Worm (Caenorhabditis elegans) whole organism, L3 larva: ENCODE measurements around the gene T12A2.3.
A peak's percentile ranks its signal among the peaks of the same experiment; 100 is the strongest.

ENCODE experiments used
- R02D3.7 ChIP-seq: fragments of 150-350 bp; optimal IDR thresholded peaks from 2 replicates; lab custom pipeline; 2014; ENCODE audit warnings: missing biosample characterization, missing genetic modification characterization
- aly-2 ChIP-seq: fragments of 150-350 bp; optimal IDR thresholded peaks from 2 replicates; lab custom pipeline; 2014; ENCODE audit warnings: missing biosample characterization, missing genetic modification characterization
- ama-1 ChIP-seq: fragments of 150-350 bp; optimal IDR thresholded peaks from 2 replicates; lab custom pipeline; 2018
- ceh-16 ChIP-seq: sonication (generic microtip); optimal IDR thresholded peaks from 2 replicates; lab custom pipeline; 2017; ENCODE audit warnings: missing biosample characterization, missing genetic modification characterization
- ceh-28 ChIP-seq: fragments of 150-350 bp; optimal IDR thresholded peaks from 2 replicates; lab custom pipeline; 2014; ENCODE audit warnings: missing biosample characterization, missing genetic modification reagents, missing genetic modification characterization
- ceh-9 ChIP-seq: sonication (generic microtip); optimal IDR thresholded peaks from 2 replicates; lab custom pipeline; 2018; ENCODE audit warnings: missing biosample characterization, missing genetic modification characterization
- daf-12 ChIP-seq: fragments of 150-350 bp; optimal IDR thresholded peaks from 2 replicates; lab custom pipeline; 2014; ENCODE audit warnings: missing biosample characterization, missing genetic modification reagents, missing genetic modification characterization
- egl-5 ChIP-seq: fragments of 150-350 bp; optimal IDR thresholded peaks from 2 replicates; lab custom pipeline; 2017; ENCODE audit warnings: missing biosample characterization, missing genetic modification reagents, missing genetic modification characterization, inconsistent platforms
- elt-1 ChIP-seq: fragments of 150-350 bp; optimal IDR thresholded peaks from 2 replicates; lab custom pipeline; 2014; ENCODE audit warnings: missing biosample characterization, missing genetic modification characterization
- elt-2 ChIP-seq: sonication (generic microtip); optimal IDR thresholded peaks from 2 replicates; lab custom pipeline; 2016; ENCODE audit warnings: missing genetic modification reagents, mild to moderate bottlenecking, missing genetic modification characterization, missing compliant biosample characterization
- elt-3 ChIP-seq, 3 experiments: fragments of 150-350 bp in 1 of 3; sonication (generic microtip) in 2 of 3; optimal IDR thresholded peaks; 2 replicates in 2 of 3; 4 replicates in 1 of 3; lab custom pipeline; 2014 to 2017; ENCODE audit warnings: missing biosample characterization in 3 of 3, missing genetic modification characterization in 3 of 3
- eor-1 ChIP-seq, 2 experiments: fragments of 150-350 bp; optimal IDR thresholded peaks; 2 replicates each; lab custom pipeline; 2014 to 2018; ENCODE audit warnings: missing biosample characterization in 2 of 2, missing genetic modification characterization in 2 of 2
- fkh-10 ChIP-seq: sonication (generic microtip); optimal IDR thresholded peaks from 2 replicates; lab custom pipeline; 2017; ENCODE audit warnings: missing biosample characterization, missing genetic modification reagents, missing genetic modification characterization
- fkh-2 ChIP-seq: fragments of 150-350 bp; optimal IDR thresholded peaks from 2 replicates; lab custom pipeline; 2014; ENCODE audit warnings: missing biosample characterization, missing genetic modification reagents, missing genetic modification characterization
- fos-1 ChIP-seq: fragments of 150-350 bp; optimal IDR thresholded peaks from 2 replicates; lab custom pipeline; 2014; ENCODE audit warnings: missing biosample characterization, missing genetic modification characterization
- hmg-11 ChIP-seq: sonication (generic microtip); optimal IDR thresholded peaks from 2 replicates; lab custom pipeline; 2016; ENCODE audit warnings: missing genetic modification characterization, missing compliant biosample characterization
- jun-1 ChIP-seq: fragments of 150-350 bp; optimal IDR thresholded peaks from 2 replicates; lab custom pipeline; 2014; ENCODE audit warnings: missing biosample characterization, missing genetic modification reagents, missing genetic modification characterization
- lin-15B ChIP-seq: fragments of 150-350 bp; optimal IDR thresholded peaks from 2 replicates; lab custom pipeline; 2014; ENCODE audit warnings: missing biosample characterization, missing genetic modification characterization
- lin-39 ChIP-seq: fragments of 150-350 bp; optimal IDR thresholded peaks from 2 replicates; lab custom pipeline; 2018; ENCODE audit warnings: missing biosample characterization, missing genetic modification reagents, missing genetic modification characterization
- lsy-12 ChIP-seq: sonication (generic microtip); optimal IDR thresholded peaks from 2 replicates; lab custom pipeline; 2016; ENCODE audit warnings: mild to moderate bottlenecking, missing genetic modification characterization, missing compliant biosample characterization
- mdl-1 ChIP-seq: fragments of 150-350 bp; optimal IDR thresholded peaks from 2 replicates; lab custom pipeline; 2014; ENCODE audit warnings: missing biosample characterization, missing genetic modification characterization
- mml-1 ChIP-seq: fragments of 150-350 bp; sonication (generic microtip); optimal IDR thresholded peaks from 3 replicates; lab custom pipeline; 2014; ENCODE audit warnings: missing biosample characterization, missing genetic modification characterization
- nfya-1 ChIP-seq: sonication (generic microtip); optimal IDR thresholded peaks from 2 replicates; lab custom pipeline; 2017; ENCODE audit warnings: missing genetic modification characterization, mild to moderate bottlenecking, missing compliant biosample characterization, antibody characterized with exemption, moderate library complexity; ENCODE audit not compliant: insufficient read depth
- nhr-11 ChIP-seq: fragments of 150-350 bp; optimal IDR thresholded peaks from 2 replicates; lab custom pipeline; 2014; ENCODE audit warnings: missing biosample characterization, missing genetic modification characterization
- nhr-12 ChIP-seq: fragments of 150-350 bp; optimal IDR thresholded peaks from 2 replicates; lab custom pipeline; 2014; ENCODE audit warnings: missing biosample characterization, missing genetic modification characterization
- nhr-23 ChIP-seq: fragments of 150-350 bp; optimal IDR thresholded peaks from 2 replicates; lab custom pipeline; 2014; ENCODE audit warnings: missing biosample characterization, missing genetic modification reagents, missing genetic modification characterization
- nhr-237 ChIP-seq: fragments of 150-350 bp; optimal IDR thresholded peaks from 2 replicates; lab custom pipeline; 2014; ENCODE audit warnings: missing biosample characterization, missing genetic modification characterization
- nhr-25 ChIP-seq: sonication (generic microtip); optimal IDR thresholded peaks from 2 replicates; lab custom pipeline; 2017; ENCODE audit warnings: missing biosample characterization, missing genetic modification characterization
- nhr-43 ChIP-seq: sonication (generic microtip); optimal IDR thresholded peaks from 2 replicates; lab custom pipeline; 2016; ENCODE audit warnings: mild to moderate bottlenecking, missing genetic modification characterization, missing compliant biosample characterization; ENCODE audit not compliant: poor library complexity, severe bottlenecking
- nhr-76 ChIP-seq: fragments of 150-350 bp; sonication (generic microtip); optimal IDR thresholded peaks from 5 replicates; lab custom pipeline; 2014; ENCODE audit warnings: missing biosample characterization, missing genetic modification characterization
- pha-4 ChIP-seq: fragments of 150-350 bp; optimal IDR thresholded peaks from 2 replicates; lab custom pipeline; 2014; ENCODE audit warnings: missing biosample characterization, missing genetic modification reagents, missing genetic modification characterization
- pqm-1 ChIP-seq: fragments of 150-350 bp; optimal IDR thresholded peaks from 2 replicates; lab custom pipeline; 2017; ENCODE audit warnings: missing biosample characterization, missing genetic modification characterization, inconsistent platforms
- sea-2 ChIP-seq: fragments of 150-350 bp; sonication (generic microtip); optimal IDR thresholded peaks from 4 replicates; lab custom pipeline; 2014; ENCODE audit warnings: missing biosample characterization, missing genetic modification reagents, missing genetic modification characterization
- skn-1 ChIP-seq: fragments of 150-350 bp; optimal IDR thresholded peaks from 2 replicates; lab custom pipeline; 2014; ENCODE audit warnings: missing biosample characterization, missing genetic modification characterization
- snpc-4 ChIP-seq: fragments of 150-350 bp; optimal IDR thresholded peaks from 2 replicates; lab custom pipeline; 2014; ENCODE audit warnings: missing biosample characterization, missing genetic modification characterization
- tbx-2 ChIP-seq: sonication (generic microtip); optimal IDR thresholded peaks from 2 replicates; lab custom pipeline; 2016; ENCODE audit warnings: mild to moderate bottlenecking, missing genetic modification characterization, missing compliant biosample characterization
- unc-39 ChIP-seq: sonication (generic microtip); optimal IDR thresholded peaks from 4 replicates; lab custom pipeline; 2017; ENCODE audit warnings: missing biosample characterization, missing genetic modification characterization
- unc-62 ChIP-seq: fragments of 150-350 bp; sonication (generic microtip); optimal IDR thresholded peaks from 4 replicates; lab custom pipeline; 2014; ENCODE audit warnings: missing biosample characterization, missing genetic modification reagents, missing genetic modification characterization
- zag-1 ChIP-seq: fragments of 150-350 bp; optimal IDR thresholded peaks from 2 replicates; lab custom pipeline; 2014; ENCODE audit warnings: missing biosample characterization, missing genetic modification characterization
- ztf-4 ChIP-seq: fragments of 150-350 bp; optimal IDR thresholded peaks from 2 replicates; lab custom pipeline; 2014; ENCODE audit warnings: missing biosample characterization, missing genetic modification characterization

Gene T12A2.3

DNA sequence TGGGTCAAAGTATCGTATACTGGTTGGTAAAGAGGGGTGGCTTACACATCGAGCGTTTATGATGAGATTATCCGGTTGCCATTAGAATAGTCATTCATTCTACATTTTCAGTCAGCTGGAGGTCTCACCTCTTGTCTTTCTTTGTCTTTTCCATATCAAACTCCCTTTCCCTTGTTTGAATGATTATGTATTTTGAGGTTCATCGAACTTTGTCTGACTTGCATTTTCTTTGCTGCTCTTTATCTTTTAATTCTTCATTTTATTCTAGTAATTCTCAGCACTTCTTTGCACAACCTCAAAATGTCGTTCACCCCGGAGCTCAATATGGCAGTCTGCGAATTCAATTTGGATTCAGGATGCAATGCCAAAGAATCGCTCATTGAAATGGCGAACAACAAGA, at the start of gene T12A2.3:
Gene T12A2.3 (plus strand): TSS at position 301 of the 400 bp plus-strand sequence.
- no peak for TF ChIP-seq nhr-25 (tag; lab: Kevin White, UChicago)
- TF ChIP-seq, all 47 proteins: peak for 0

DNA sequence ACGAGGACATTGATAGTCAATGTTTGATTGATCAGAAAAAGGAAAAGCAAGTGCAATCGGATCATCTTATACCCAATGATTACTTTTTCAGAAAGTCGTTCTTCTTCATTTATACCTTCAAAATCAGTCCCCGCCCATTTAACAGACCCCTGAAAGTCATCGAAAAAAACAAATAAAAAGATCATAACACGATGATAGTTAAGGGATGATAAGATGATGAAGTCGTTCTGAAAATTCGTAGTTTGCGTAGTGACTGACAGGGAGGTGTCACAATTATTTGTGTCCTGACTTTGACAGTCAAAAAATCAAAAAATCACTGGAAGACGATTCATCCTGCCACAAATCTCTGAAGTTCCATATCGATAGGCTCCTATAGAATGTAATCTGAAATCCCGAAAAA, 46.1 kb upstream of the T12A2.3 start, which contains the start of gene ugt-66:
Gene ugt-66 (minus strand): TSS at position 101 of the 400 bp plus-strand sequence.
- no peak for TF ChIP-seq jun-1
- TF ChIP-seq mdl-1 (tag; lab: Kevin White, UChicago), result no peak
- TF ChIP-seq pqm-1 (tag; lab: Kevin White, UChicago), result no peak
- TF ChIP-seq snpc-4 (tag; lab: Kevin White, UChicago), result no peak
- no peak for TF ChIP-seq mml-1 (tag; lab: Kevin White, UChicago)
- TF ChIP-seq nhr-76 (tag; lab: Kevin White, UChicago), result no peak
- TF ChIP-seq ceh-9 (tag; lab: Kevin White, UChicago), result no peak
- TF ChIP-seq lin-39, result no peak

DNA sequence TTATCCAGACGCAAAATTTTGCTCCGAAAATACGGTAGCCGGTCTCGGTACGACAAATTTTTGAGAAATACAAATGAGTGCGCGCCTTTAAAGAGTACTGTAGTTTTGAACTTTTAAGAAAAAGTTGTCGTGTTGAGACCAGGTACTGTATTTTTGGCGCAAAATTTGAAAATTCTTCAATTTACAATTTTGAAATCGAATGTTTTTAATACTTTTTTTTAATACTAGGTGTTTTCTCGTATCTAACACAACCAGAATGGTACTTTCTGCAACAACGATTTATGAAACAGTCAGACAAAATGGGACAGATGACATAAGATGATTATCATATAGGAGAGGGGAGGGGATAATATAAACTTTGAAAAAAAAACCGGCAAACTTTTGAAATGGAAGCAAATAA, 44.9 kb upstream of the T12A2.3 start:
- TF ChIP-seq nhr-237 (no peak), zag-1 (tag; lab: Kevin White, UChicago) (no peak), lsy-12 (no peak), elt-3 (tag; optimal IDR thresholded peaks at IDR 0.05; lab: Kevin White, UChicago) (no peak), mdl-1 (tag; lab: Kevin White, UChicago) (no peak), snpc-4 (tag; lab: Kevin White, UChicago) (no peak), nhr-11 (tag; lab: Kevin White, UChicago) (no peak), elt-1 (no peak), unc-39 (tag; lab: Kevin White, UChicago) (no peak), skn-1 (tag; lab: Kevin White, UChicago) (no peak), fkh-10 (no peak), fkh-2 (tag; lab: Kevin White, UChicago) (no peak), ceh-28 (tag; lab: Kevin White, UChicago) (no peak), ztf-4 (tag; lab: Kevin White, UChicago) (no peak), ama-1 (lab: Kevin White, UChicago) (no peak), egl-5 (tag; lab: Kevin White, UChicago) (no peak), lin-15B (no peak), aly-2 (tag; lab: Kevin White, UChicago) (no peak)

DNA sequence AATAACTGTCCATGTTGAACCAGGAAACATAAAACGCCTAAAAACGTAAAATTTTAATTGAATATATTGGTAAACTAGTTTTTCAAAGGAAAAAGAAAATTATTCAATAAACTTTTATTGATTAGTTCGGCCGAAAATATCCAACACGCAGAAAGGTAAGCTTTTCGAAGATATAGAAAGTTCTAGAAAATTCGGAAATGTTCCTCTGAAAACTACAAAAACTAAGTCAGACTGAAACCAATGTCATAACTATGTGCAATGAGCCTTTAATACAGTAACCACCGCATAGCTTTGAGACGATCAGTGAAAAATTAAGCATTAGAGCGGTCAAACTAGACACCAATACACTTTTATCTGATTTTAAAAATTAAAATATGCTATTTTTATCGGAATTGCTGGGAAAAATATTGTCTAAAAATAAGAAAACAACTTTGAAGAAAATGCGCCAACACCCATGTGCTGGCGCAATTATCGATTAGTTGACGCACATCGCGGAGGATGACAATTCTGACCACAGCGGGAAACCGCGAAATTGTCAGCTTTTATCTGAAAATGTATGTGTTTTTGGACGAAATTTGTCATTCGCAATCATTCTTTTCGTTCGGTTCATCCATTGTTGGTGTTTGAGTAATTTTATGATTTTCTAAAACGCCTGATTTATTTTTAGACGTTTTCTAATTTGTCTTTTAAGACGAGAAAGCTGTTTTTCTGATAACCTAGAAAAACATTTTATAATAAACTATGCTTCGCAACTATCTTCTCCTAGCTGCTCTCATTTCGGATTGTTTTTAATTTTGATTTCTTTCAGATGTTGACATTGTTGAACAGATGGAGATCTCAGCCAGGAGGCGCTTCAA, 42.0 kb upstream of the T12A2.3 start, which contains the start of the genes C23G10.7 and rpn-2:
Gene C23G10.7 (minus strand): TSS at position 37 of the 857 bp plus-strand sequence.
Gene rpn-2 (plus strand): TSS at position 807 of the 857 bp plus-strand sequence.
- peak; percentile 30 for TF ChIP-seq jun-1
- no peak for TF ChIP-seq fos-1 (tag; lab: Kevin White, UChicago)
- TF ChIP-seq tbx-2 (tag; lab: Kevin White, UChicago), result no peak
- peak; percentile 56 for TF ChIP-seq hmg-11 (tag; lab: Kevin White, UChicago)
- TF ChIP-seq snpc-4 (tag; lab: Kevin White, UChicago), result no peak
- peak; percentile 69 for TF ChIP-seq nfya-1 (tag; lab: Kevin White, UChicago)
- TF ChIP-seq nhr-25 (tag; lab: Kevin White, UChicago), result peak; percentile 38
- peak; percentile 62 for TF ChIP-seq ceh-28 (tag; lab: Kevin White, UChicago)
- peak; percentile 25 for TF ChIP-seq lsy-12
- TF ChIP-seq elt-3 (tag; optimal IDR thresholded peaks at IDR 0.05; lab: Kevin White, UChicago), result no peak
- no peak for TF ChIP-seq nhr-12 (tag; lab: Kevin White, UChicago)
- TF ChIP-seq nhr-23 (tag; lab: Kevin White, UChicago), result peak; percentile 39
- peak; percentile 0 for TF ChIP-seq nhr-43 (tag; lab: Kevin White, UChicago)
- no peak for TF ChIP-seq ceh-16 (tag; lab: Kevin White, UChicago)
- TF ChIP-seq lin-15B, result peak; percentile 71
- peak; percentile 53 for TF ChIP-seq ama-1 (lab: Kevin White, UChicago)
- peak; percentile 12 for TF ChIP-seq lin-39
- peak; percentile 22 for TF ChIP-seq pqm-1 (tag; lab: Kevin White, UChicago)
- TF ChIP-seq fkh-2 (tag; lab: Kevin White, UChicago), result no peak
- TF ChIP-seq R02D3.7 (tag; lab: Kevin White, UChicago), result peak; percentile 22
- TF ChIP-seq sea-2 (GFP tag; lab: Kevin White, UChicago), result no peak
- TF ChIP-seq elt-2 (tag; lab: Kevin White, UChicago), result peak; percentile 38
- peak; percentile 98 for TF ChIP-seq skn-1 (tag; lab: Kevin White, UChicago)
- TF ChIP-seq mdl-1 (tag; lab: Kevin White, UChicago), result no peak
- TF ChIP-seq daf-12 (tag; lab: Kevin White, UChicago), result no peak
- no peak for TF ChIP-seq ztf-4 (tag; lab: Kevin White, UChicago)
- TF ChIP-seq unc-62 (GFP tag; lab: Kevin White, UChicago), result no peak
- TF ChIP-seq pha-4 (tag; lab: Kevin White, UChicago), result peak; percentile 75
- peak; percentile 10 for TF ChIP-seq egl-5 (tag; lab: Kevin White, UChicago)
- TF ChIP-seq eor-1 (tag; optimal IDR thresholded peaks at IDR 0.05; lab: Kevin White, UChicago), result no peak
